Worm (Caenorhabditis elegans): Measurements from ENCODE around the gene ZK757.10.

ce11 chrIII:9834888-9835287 lies 42.2 kb upstream of the ZK757.10 start, which contains the start of gene K11H3.8:
- TF ChIP-seq tlp-1 (tag; optimal IDR thresholded peaks at IDR 0.05), result no peak
- no peak for TF ChIP-seq rnt-1 (tag; optimal IDR thresholded peaks at IDR 0.05)
- no peak for TF ChIP-seq nhr-11 (tag; optimal IDR thresholded peaks at IDR 0.05)
- no peak for TF ChIP-seq mef-2 (tag; optimal IDR thresholded peaks at IDR 0.05)
- no peak for TF ChIP-seq unc-130 (tag; optimal IDR thresholded peaks at IDR 0.05)
- no peak for TF ChIP-seq C16A3.4 (tag; optimal IDR thresholded peaks at IDR 0.05)
- no peak for TF ChIP-seq fos-1 (tag; optimal IDR thresholded peaks at IDR 0.05)
- TF ChIP-seq elt-3 (tag; optimal IDR thresholded peaks at IDR 0.05), result no peak
- no peak for TF ChIP-seq ama-1 (optimal IDR thresholded peaks at IDR 0.05)
